Worm (Caenorhabditis elegans) whole organism, midembryonic: Measurements from ENCODE around the gene Y43C5A.7.

ENCODE experiments used
- T22C8.4 ChIP-seq: fragments of 200-800 bp; sonication (Bioruptor generic); IDR thresholded peaks from 2 replicates; pipeline ENCODE4 v1.3.6; 2022; ENCODE audit warnings: missing genetic modification characterization, missing compliant biosample characterization
- cog-1 ChIP-seq: sonication (generic microtip); optimal IDR thresholded peaks from 2 replicates; lab custom pipeline; 2016; ENCODE audit warnings: missing genetic modification characterization, missing compliant biosample characterization
- flt-1 ChIP-seq: fragments of 200-800 bp; sonication (Bioruptor generic); IDR thresholded peaks from 2 replicates; pipeline ENCODE4 v1.3.6; 2022; ENCODE audit warnings: missing genetic modification characterization, missing compliant biosample characterization
- klf-2 ChIP-seq: fragments of 200-800 bp; sonication (Bioruptor generic); conservative IDR thresholded peaks from 2 replicates; pipeline ENCODE4 v1.3.6; 2022; ENCODE audit warnings: missing genetic modification reagents, missing genetic modification characterization, missing compliant biosample characterization
- med-1 ChIP-seq: sonication (generic microtip); optimal IDR thresholded peaks from 2 replicates; lab custom pipeline; 2017; ENCODE audit warnings: missing genetic modification characterization, mild to moderate bottlenecking, missing compliant biosample characterization, antibody characterized with exemption, missing genetic modification reagents; ENCODE audit not compliant: insufficient read depth
- ref-1 ChIP-seq: fragments of 200-800 bp; sonication (Bioruptor generic); conservative IDR thresholded peaks from 2 replicates; pipeline ENCODE4 v1.3.6; 2022; ENCODE audit warnings: missing genetic modification reagents, missing genetic modification characterization, missing compliant biosample characterization
- tab-1 ChIP-seq: fragments of 200-800 bp; sonication (Bioruptor generic); IDR thresholded peaks from 2 replicates; pipeline ENCODE4 v1.3.6; 2022; ENCODE audit warnings: missing genetic modification characterization, missing compliant biosample characterization
- ztf-23 ChIP-seq: fragments of 200-800 bp; sonication (Bioruptor generic); IDR thresholded peaks from 2 replicates; pipeline ENCODE4 v1.3.6; 2022; ENCODE audit warnings: missing genetic modification reagents, missing genetic modification characterization, missing compliant biosample characterization
- ztf-29 ChIP-seq: fragments of 200-800 bp; sonication (Bioruptor generic); IDR thresholded peaks from 2 replicates; pipeline ENCODE4 v1.3.6; 2022; ENCODE audit warnings: missing genetic modification reagents, missing genetic modification characterization, missing compliant biosample characterization

Gene Y43C5A.7

DNA sequence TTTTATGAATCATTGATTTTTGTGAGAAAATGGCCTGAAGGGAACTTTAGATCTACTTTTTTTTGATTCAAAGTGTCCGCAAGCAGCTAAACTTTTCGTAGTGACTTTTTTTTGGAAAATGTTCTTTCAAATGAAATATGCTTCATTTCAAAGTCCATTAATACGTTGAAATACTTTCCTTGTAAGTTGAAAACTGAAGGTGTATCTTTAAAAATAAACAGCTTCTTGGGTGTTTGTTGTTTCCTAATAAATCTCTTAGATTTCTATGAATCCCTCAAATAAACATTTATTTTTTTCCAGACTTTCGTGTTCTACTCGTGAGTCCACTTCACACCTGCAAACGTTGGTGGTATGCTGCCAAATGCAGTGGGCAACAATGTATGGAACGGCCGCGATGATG lies 9.6 kb downstream of the Y43C5A.7 start, which contains the start of gene ebax-1:
TSS of gene ebax-1 (plus strand) at position 301 of the 400 bp plus-strand sequence.
- no peak for TF ChIP-seq T22C8.4
- TF ChIP-seq tab-1 (GFP tag; lab: Robert Waterston, UW), result no peak
- TF ChIP-seq ztf-23 (GFP tag; lab: Robert Waterston, UW), result no peak
- no peak for TF ChIP-seq klf-2
- no peak for TF ChIP-seq flt-1 (GFP tag; lab: Robert Waterston, UW)
- no peak for TF ChIP-seq ref-1 (GFP tag; lab: Robert Waterston, UW)
- no peak for TF ChIP-seq med-1 (GFP tag; lab: Kevin White, UChicago)
- no peak for TF ChIP-seq ztf-29 (GFP tag; lab: Robert Waterston, UW)
- no peak for TF ChIP-seq cog-1

DNA sequence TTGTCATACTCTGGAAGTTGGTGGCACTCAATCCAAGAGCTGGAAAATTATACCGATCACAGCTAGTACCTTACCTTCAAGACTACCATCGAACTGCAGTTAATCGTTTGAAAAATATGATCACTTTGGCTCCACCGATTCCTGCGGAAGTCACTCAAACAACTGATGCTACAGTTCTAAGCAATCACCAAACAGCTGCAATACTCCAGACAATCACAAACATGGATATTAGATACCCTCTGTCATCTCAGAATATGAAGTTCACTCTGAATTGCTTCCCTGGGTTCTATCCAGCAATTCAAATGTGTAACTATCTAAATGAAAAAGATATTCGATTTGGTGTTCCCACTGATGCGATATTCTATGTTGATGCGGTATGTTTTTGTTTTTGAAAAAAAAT lies 11.5 kb downstream of the Y43C5A.7 start:
- no peak for TF ChIP-seq klf-2
- no peak for TF ChIP-seq T22C8.4
- no peak for TF ChIP-seq med-1 (GFP tag; lab: Kevin White, UChicago)
- no peak for TF ChIP-seq flt-1 (GFP tag; lab: Robert Waterston, UW)
- TF ChIP-seq ref-1 (GFP tag; lab: Robert Waterston, UW), result no peak
- no peak for TF ChIP-seq cog-1
- TF ChIP-seq ztf-23 (GFP tag; lab: Robert Waterston, UW), result no peak
- no peak for TF ChIP-seq tab-1 (GFP tag; lab: Robert Waterston, UW)
- no peak for TF ChIP-seq ztf-29 (GFP tag; lab: Robert Waterston, UW)

DNA sequence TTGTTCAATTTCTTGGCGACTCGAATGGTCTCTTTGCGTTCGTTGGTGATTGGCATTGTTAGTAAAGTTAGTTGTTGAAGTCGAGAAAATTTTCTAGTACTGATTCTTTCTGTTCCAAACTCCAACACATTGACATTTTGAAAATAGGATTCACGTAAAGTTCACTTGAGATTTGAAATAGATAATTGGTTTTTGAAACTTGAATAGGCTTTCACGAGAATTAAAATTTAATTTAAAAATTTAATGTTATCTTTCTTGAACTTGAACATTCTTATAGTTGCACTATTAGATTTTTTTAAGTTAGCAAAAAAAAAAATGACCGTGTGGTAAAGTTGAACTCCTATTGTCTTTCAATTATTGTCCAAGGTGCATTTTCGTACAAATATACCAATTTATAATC lies 17.0 kb downstream of the Y43C5A.7 start, which contains the start of gene R09E10.6:
TSS of gene R09E10.6 (minus strand) at position 101 of the 400 bp plus-strand sequence.
- TF ChIP-seq tab-1 (GFP tag; lab: Robert Waterston, UW) (no peak), klf-2 (no peak), med-1 (GFP tag; lab: Kevin White, UChicago) (no peak), ref-1 (GFP tag; lab: Robert Waterston, UW) (no peak), ztf-23 (GFP tag; lab: Robert Waterston, UW) (no peak), T22C8.4 (no peak), cog-1 (no peak), ztf-29 (GFP tag; lab: Robert Waterston, UW) (no peak), flt-1 (GFP tag; lab: Robert Waterston, UW) (no peak)

DNA sequence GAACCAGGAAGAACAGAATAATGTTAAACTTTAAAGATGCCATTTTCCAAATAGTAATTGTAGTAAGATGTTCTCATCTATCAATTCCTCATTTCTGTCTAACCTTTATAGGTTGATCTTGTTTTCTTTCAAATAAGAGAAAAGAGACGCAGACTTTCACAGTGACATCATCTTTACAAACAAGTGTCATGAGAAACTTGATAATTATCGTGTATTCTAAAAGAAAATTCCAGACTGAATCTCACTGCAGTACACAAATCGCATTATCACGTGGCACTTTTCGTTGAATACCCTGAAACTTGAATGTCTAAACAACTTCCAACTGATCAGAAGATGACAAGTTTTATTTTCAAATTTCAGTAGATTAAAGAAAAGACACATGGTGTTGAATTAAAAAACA lies 18.0 kb downstream of the Y43C5A.7 start, which contains the start of gene R09E10.13:
TSS of gene R09E10.13 (minus strand) at position 61 of the 400 bp plus-strand sequence.
- no peak for TF ChIP-seq T22C8.4
- no peak for TF ChIP-seq cog-1
- no peak for TF ChIP-seq ref-1 (GFP tag; lab: Robert Waterston, UW)
- TF ChIP-seq med-1 (GFP tag; lab: Kevin White, UChicago), result no peak
- TF ChIP-seq tab-1 (GFP tag; lab: Robert Waterston, UW), result no peak
- TF ChIP-seq ztf-23 (GFP tag; lab: Robert Waterston, UW), result no peak
- no peak for TF ChIP-seq flt-1 (GFP tag; lab: Robert Waterston, UW)
- TF ChIP-seq klf-2, result no peak
- no peak for TF ChIP-seq ztf-29 (GFP tag; lab: Robert Waterston, UW)

DNA sequence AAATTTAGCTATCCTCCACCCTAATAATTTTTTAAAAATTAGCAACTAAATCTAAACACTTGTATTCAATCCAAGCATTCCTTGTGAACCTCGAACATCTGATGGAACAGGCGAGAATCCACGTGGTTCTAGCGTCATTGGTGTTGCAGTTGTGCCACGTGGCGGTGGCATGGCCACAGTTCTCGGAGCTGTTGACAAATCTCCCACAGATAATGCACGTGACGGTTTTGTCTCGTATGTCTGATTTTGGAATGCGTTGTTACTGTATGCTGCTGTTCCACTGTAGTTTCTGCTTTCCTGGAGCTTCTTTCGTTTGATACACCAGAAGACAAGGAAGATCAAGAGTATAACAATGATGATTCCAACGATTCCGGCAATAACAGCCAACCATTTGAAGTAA lies 19.0 kb downstream of the Y43C5A.7 start:
- TF ChIP-seq flt-1 (GFP tag; lab: Robert Waterston, UW), result no peak
- no peak for TF ChIP-seq T22C8.4
- no peak for TF ChIP-seq tab-1 (GFP tag; lab: Robert Waterston, UW)
- no peak for TF ChIP-seq ztf-29 (GFP tag; lab: Robert Waterston, UW)
- no peak for TF ChIP-seq ref-1 (GFP tag; lab: Robert Waterston, UW)
- TF ChIP-seq med-1 (GFP tag; lab: Kevin White, UChicago), result no peak
- TF ChIP-seq klf-2, result no peak
- no peak for TF ChIP-seq ztf-23 (GFP tag; lab: Robert Waterston, UW)

DNA sequence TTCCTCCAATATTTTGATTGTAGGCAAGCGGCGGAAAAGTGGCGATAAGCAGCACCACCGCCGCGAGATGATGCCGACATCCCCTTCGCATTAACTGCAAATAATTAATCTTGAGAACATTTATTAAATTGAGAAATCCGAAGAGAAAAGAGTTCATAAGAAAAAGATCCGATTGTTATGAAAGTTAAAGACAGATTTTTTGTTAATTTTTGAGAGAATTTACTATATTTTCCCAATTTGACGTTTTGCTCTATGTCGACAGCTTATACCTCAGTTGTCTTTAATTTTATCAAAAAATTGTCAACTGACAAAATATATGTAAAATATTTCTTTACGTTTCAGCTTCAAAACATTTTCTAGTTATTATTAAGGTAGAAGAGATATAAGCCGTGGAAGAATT lies 25.1 kb downstream of the Y43C5A.7 start, which contains the start of gene R09E10.5:
TSS of gene R09E10.5 (minus strand) at position 101 of the 400 bp plus-strand sequence.
- TF ChIP-seq med-1 (GFP tag; lab: Kevin White, UChicago), result no peak
- no peak for TF ChIP-seq cog-1
- no peak for TF ChIP-seq tab-1 (GFP tag; lab: Robert Waterston, UW)
- TF ChIP-seq klf-2, result no peak
- TF ChIP-seq ref-1 (GFP tag; lab: Robert Waterston, UW), result no peak
- no peak for TF ChIP-seq ztf-29 (GFP tag; lab: Robert Waterston, UW)
- no peak for TF ChIP-seq ztf-23 (GFP tag; lab: Robert Waterston, UW)
- TF ChIP-seq T22C8.4, result no peak
- no peak for TF ChIP-seq flt-1 (GFP tag; lab: Robert Waterston, UW)

DNA sequence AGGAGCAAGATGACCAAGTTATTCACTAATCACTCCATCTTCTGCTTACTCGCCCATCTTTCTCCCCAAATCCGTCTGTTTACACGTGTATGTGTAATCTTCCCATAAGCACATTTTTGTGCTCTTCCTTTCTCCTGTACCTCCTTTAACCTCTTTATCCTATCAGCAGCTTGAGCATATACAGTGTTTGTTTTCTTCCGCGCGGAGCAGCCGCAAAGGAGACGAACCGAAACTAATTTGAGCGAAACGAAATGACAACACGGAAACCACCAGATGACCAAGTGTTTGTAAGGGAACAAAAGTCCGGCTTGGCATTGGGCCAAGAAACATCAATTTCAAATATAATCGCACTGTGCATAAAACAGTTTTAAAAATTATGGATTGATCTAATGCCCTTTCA lies 27.3 kb downstream of the Y43C5A.7 start:
- TF ChIP-seq ztf-29 (GFP tag; lab: Robert Waterston, UW), result no peak
- no peak for TF ChIP-seq ztf-23 (GFP tag; lab: Robert Waterston, UW)
- no peak for TF ChIP-seq flt-1 (GFP tag; lab: Robert Waterston, UW)
- TF ChIP-seq tab-1 (GFP tag; lab: Robert Waterston, UW), result no peak
- no peak for TF ChIP-seq med-1 (GFP tag; lab: Kevin White, UChicago)
- no peak for TF ChIP-seq ref-1 (GFP tag; lab: Robert Waterston, UW)
- TF ChIP-seq cog-1, result no peak
- no peak for TF ChIP-seq T22C8.4
- no peak for TF ChIP-seq klf-2

DNA sequence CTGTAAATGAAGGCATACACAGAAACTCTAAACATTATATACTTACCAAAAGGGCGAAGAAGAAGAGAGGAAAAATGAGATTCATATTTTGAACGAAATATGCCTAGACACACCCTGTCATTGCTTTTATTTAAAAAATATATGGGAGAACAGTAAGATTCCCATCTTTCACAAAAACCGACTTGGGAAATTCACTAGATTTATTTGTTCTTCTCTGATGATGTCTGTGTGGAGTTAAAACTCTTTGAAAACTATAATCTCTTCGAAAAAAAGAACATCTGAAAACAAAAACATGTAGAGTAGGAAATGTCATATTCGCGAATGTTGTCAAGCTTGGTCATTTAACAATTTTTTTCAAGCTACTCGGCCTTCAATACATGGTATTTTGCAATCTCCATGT lies 33.3 kb downstream of the Y43C5A.7 start, which contains the start of gene R09E10.8:
TSS of gene R09E10.8 (minus strand) at position 101 of the 400 bp plus-strand sequence.
- TF ChIP-seq ref-1 (GFP tag; lab: Robert Waterston, UW) (no peak), tab-1 (GFP tag; lab: Robert Waterston, UW) (no peak), flt-1 (GFP tag; lab: Robert Waterston, UW) (no peak), med-1 (GFP tag; lab: Kevin White, UChicago) (no peak), ztf-29 (GFP tag; lab: Robert Waterston, UW) (no peak), klf-2 (no peak), T22C8.4 (no peak)

DNA sequence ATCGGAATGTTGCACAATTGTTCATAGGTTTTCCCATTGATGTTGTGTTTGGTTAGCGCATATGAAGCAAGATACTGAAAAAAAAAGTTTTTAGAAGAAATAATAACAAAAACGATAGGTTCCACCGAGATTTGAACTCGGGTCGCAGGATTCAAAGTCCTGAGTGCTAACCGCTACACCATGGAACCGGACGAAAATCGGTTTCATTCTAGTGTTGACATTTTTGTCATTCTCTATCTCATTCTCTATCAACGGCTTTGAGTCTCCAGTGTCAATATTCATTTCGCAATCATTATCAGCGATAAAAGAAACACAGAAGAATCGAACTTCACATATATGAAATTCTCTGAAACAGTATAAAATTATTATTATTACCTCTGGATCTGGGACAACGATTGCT lies 34.1 kb downstream of the Y43C5A.7 start:
- TF ChIP-seq klf-2 (no peak), ztf-29 (GFP tag; lab: Robert Waterston, UW) (no peak), T22C8.4 (no peak), ref-1 (GFP tag; lab: Robert Waterston, UW) (no peak), cog-1 (no peak), med-1 (GFP tag; lab: Kevin White, UChicago) (no peak), ztf-23 (GFP tag; lab: Robert Waterston, UW) (no peak), tab-1 (GFP tag; lab: Robert Waterston, UW) (no peak)
